Worm (Caenorhabditis elegans) whole organism, young adult: Measurements from ENCODE around the gene dmd-7.
A peak's percentile ranks its signal among the peaks of the same experiment; 100 is the strongest.

Source experiments
- B0336.3 ChIP-seq: fragments of 200-800 bp; sonication (Bioruptor generic); IDR thresholded peaks from 2 replicates; pipeline ENCODE4 v1.3.6; 2022; ENCODE audit warnings: missing genetic modification characterization, missing compliant biosample characterization
- D2030.7 ChIP-seq: fragments of 200-800 bp; sonication (Bioruptor generic); IDR thresholded peaks from 2 replicates; pipeline ENCODE4 v1.3.6; 2022; ENCODE audit warnings: missing genetic modification reagents, missing genetic modification characterization, missing compliant biosample characterization
- F49E8.2 ChIP-seq: sonication (generic microtip); optimal IDR thresholded peaks from 3 replicates; lab custom pipeline; 2017; ENCODE audit warnings: missing genetic modification characterization, mild to moderate bottlenecking, missing compliant biosample characterization, antibody characterized with exemption, moderate library complexity; ENCODE audit not compliant: insufficient read depth
- K12H6.12 ChIP-seq: fragments of 200-800 bp; sonication (Bioruptor generic); optimal IDR thresholded peaks from 2 replicates; lab custom pipeline; 2018; ENCODE audit warnings: mild to moderate bottlenecking, missing genetic modification characterization, missing compliant biosample characterization
- Y53F4B.3 ChIP-seq: fragments of 200-800 bp; sonication (Bioruptor generic); IDR thresholded peaks from 2 replicates; pipeline ENCODE4 v1.3.6; 2022; ENCODE audit warnings: missing genetic modification reagents, missing genetic modification characterization, missing compliant biosample characterization
- Y67H2A.10 ChIP-seq: fragments of 200-800 bp; sonication (Bioruptor generic); conservative IDR thresholded peaks from 2 replicates; pipeline ENCODE4 v1.3.6; 2022; ENCODE audit warnings: missing genetic modification reagents, missing genetic modification characterization, missing compliant biosample characterization
- Y79H2A.3 ChIP-seq: fragments of 200-800 bp; sonication (Bioruptor generic); conservative IDR thresholded peaks from 2 replicates; pipeline ENCODE4 v1.3.6; 2022; ENCODE audit warnings: missing genetic modification reagents, missing genetic modification characterization, missing compliant biosample characterization
- ama-1 ChIP-seq, 3 experiments: fragments of 150-350 bp in 1 of 3; sonication (generic microtip) in 2 of 3; optimal IDR thresholded peaks; 2 replicates each; lab custom pipeline; 2014 to 2018; ENCODE audit warnings: missing biosample characterization in 2 of 3, missing genetic modification characterization in 2 of 3, missing genetic modification reagents in 2 of 3
- bed-1 ChIP-seq: fragments of 200-800 bp; sonication (Bioruptor generic); IDR thresholded peaks from 2 replicates; pipeline ENCODE4 v1.3.6; 2022; ENCODE audit warnings: missing genetic modification reagents, missing genetic modification characterization, missing compliant biosample characterization
- cebp-1 ChIP-seq, 2 experiments: fragments of 200-800 bp in 1 of 2; sonication (Bioruptor generic) in 1 of 2; sonication (generic microtip) in 1 of 2; IDR thresholded peaks in 1 of 2; optimal IDR thresholded peaks in 1 of 2; 2 replicates each; pipeline versions ENCODE4 v1.3.6 to Lab custom; 2017 to 2022; ENCODE audit warnings: missing compliant biosample characterization in 2 of 2, missing genetic modification characterization in 2 of 2, mild to moderate bottlenecking in 1 of 2, missing genetic modification reagents in 1 of 2, moderate library complexity in 1 of 2
- ceh-100 ChIP-seq: fragments of 200-800 bp; sonication (Bioruptor generic); IDR thresholded peaks from 2 replicates; pipeline ENCODE4 v1.3.6; 2022; ENCODE audit warnings: missing genetic modification reagents, missing genetic modification characterization, missing compliant biosample characterization
- ceh-40 ChIP-seq: fragments of 200-800 bp; sonication (Bioruptor generic); IDR thresholded peaks from 2 replicates; pipeline ENCODE4 v1.3.6; 2022; ENCODE audit warnings: missing genetic modification characterization, missing compliant biosample characterization
- ceh-91 ChIP-seq: fragments of 200-800 bp; sonication (Bioruptor generic); IDR thresholded peaks from 2 replicates; pipeline ENCODE4 v1.3.6; 2022; ENCODE audit warnings: missing genetic modification reagents, missing genetic modification characterization, missing compliant biosample characterization
- die-1 ChIP-seq: sonication (generic microtip); optimal IDR thresholded peaks from 2 replicates; lab custom pipeline; 2016; ENCODE audit warnings: missing genotype, mild to moderate bottlenecking, missing genetic modification characterization, missing compliant biosample characterization
- dox-1 ChIP-seq: fragments of 200-800 bp; sonication (Bioruptor generic); IDR thresholded peaks from 2 replicates; pipeline ENCODE4 v1.3.6; 2022; ENCODE audit warnings: missing genetic modification reagents, missing genetic modification characterization, missing compliant biosample characterization
- efl-1 ChIP-seq: fragments of 150-350 bp; optimal IDR thresholded peaks from 2 replicates; lab custom pipeline; 2014; ENCODE audit warnings: missing biosample characterization, missing genetic modification reagents, missing genetic modification characterization
- gei-17 ChIP-seq: fragments of 200-800 bp; sonication (Bioruptor generic); optimal IDR thresholded peaks from 2 replicates; lab custom pipeline; 2018; ENCODE audit warnings: mild to moderate bottlenecking, missing genetic modification characterization, missing compliant biosample characterization
- hlh-26 ChIP-seq: fragments of 200-800 bp; sonication (Bioruptor generic); conservative IDR thresholded peaks from 2 replicates; pipeline ENCODE4 v1.3.6; 2022; ENCODE audit warnings: missing genetic modification reagents, missing genetic modification characterization, missing compliant biosample characterization
- hmg-20 ChIP-seq: fragments of 200-800 bp; sonication (Bioruptor generic); IDR thresholded peaks from 2 replicates; pipeline ENCODE4 v1.3.6; 2022; ENCODE audit warnings: missing genetic modification reagents, missing genetic modification characterization, missing compliant biosample characterization
- hsf-1 ChIP-seq: fragments of 200-800 bp; sonication (Bioruptor generic); IDR thresholded peaks from 2 replicates; pipeline ENCODE4 v1.3.6; 2022; ENCODE audit warnings: missing genetic modification reagents, missing genetic modification characterization, missing compliant biosample characterization
- lag-1 ChIP-seq: fragments of 200-800 bp; sonication (Bioruptor generic); IDR thresholded peaks from 2 replicates; pipeline ENCODE4 v1.3.6; 2022; ENCODE audit warnings: missing genetic modification reagents, missing genetic modification characterization, missing compliant biosample characterization
- let-526 ChIP-seq: fragments of 200-800 bp; sonication (Bioruptor generic); IDR thresholded peaks from 2 replicates; pipeline ENCODE4 v1.3.6; 2022; ENCODE audit warnings: missing genetic modification reagents, missing genetic modification characterization, missing compliant biosample characterization
- let-607 ChIP-seq, 2 experiments: fragments of 200-800 bp in 1 of 2; sonication (Bioruptor generic) in 1 of 2; sonication (generic microtip) in 1 of 2; optimal IDR thresholded peaks; 2 replicates each; lab custom pipeline; 2016 to 2018; ENCODE audit warnings: mild to moderate bottlenecking in 2 of 2, missing compliant biosample characterization in 2 of 2, missing genetic modification characterization in 2 of 2, moderate library complexity in 2 of 2, missing genotype in 1 of 2
- lsl-1 ChIP-seq: fragments of 200-800 bp; sonication (Bioruptor generic); optimal IDR thresholded peaks from 2 replicates; lab custom pipeline; 2018; ENCODE audit warnings: mild to moderate bottlenecking, missing genetic modification characterization, moderate library complexity, missing compliant biosample characterization
- madf-3 ChIP-seq: fragments of 200-800 bp; sonication (Bioruptor generic); IDR thresholded peaks from 2 replicates; pipeline ENCODE4 v1.3.6; 2022; ENCODE audit warnings: missing genetic modification reagents, missing genetic modification characterization, missing compliant biosample characterization
- mel-28 ChIP-seq: sonication (generic microtip); optimal IDR thresholded peaks from 2 replicates; lab custom pipeline; 2016; ENCODE audit warnings: borderline replicate concordance, mild to moderate bottlenecking, missing genetic modification characterization, missing compliant biosample characterization
- nfyb-1 ChIP-seq: fragments of 200-800 bp; sonication (Bioruptor generic); IDR thresholded peaks from 2 replicates; pipeline ENCODE4 v1.3.6; 2022; ENCODE audit warnings: missing genetic modification reagents, missing genetic modification characterization, missing compliant biosample characterization
- nhr-120 ChIP-seq: fragments of 200-800 bp; sonication (Bioruptor generic); IDR thresholded peaks from 2 replicates; pipeline ENCODE4 v1.3.6; 2022; ENCODE audit warnings: missing genetic modification characterization, missing compliant biosample characterization
- nhr-27 ChIP-seq: fragments of 200-800 bp; sonication (Bioruptor generic); optimal IDR thresholded peaks from 2 replicates; lab custom pipeline; 2018; ENCODE audit warnings: mild to moderate bottlenecking, missing genetic modification characterization, moderate library complexity, missing compliant biosample characterization
- pbrm-1 ChIP-seq: fragments of 200-800 bp; sonication (Bioruptor generic); IDR thresholded peaks from 2 replicates; pipeline ENCODE4 v1.3.6; 2022; ENCODE audit warnings: missing genetic modification reagents, missing genetic modification characterization, missing compliant biosample characterization
- pha-4 ChIP-seq: fragments of 150-350 bp; sonication (generic microtip); optimal IDR thresholded peaks from 2 replicates; lab custom pipeline; 2014; ENCODE audit warnings: missing biosample characterization, missing genetic modification reagents, missing genetic modification characterization
- rcor-1 ChIP-seq: fragments of 200-800 bp; sonication (Bioruptor generic); IDR thresholded peaks from 2 replicates; pipeline ENCODE4 v1.3.6; 2022; ENCODE audit warnings: missing genetic modification reagents, missing genetic modification characterization, missing compliant biosample characterization
- rpc-1 ChIP-seq, 2 experiments: fragments of 150-350 bp in 1 of 2; sonication (generic microtip) in 1 of 2; optimal IDR thresholded peaks; 2 replicates each; lab custom pipeline; 2014 to 2018; ENCODE audit warnings: missing biosample characterization in 1 of 2, missing genetic modification characterization in 1 of 2, missing genetic modification reagents in 1 of 2, missing genotype in 1 of 2
- sdz-38 ChIP-seq: sonication (generic microtip); optimal IDR thresholded peaks from 2 replicates; lab custom pipeline; 2016; ENCODE audit warnings: missing genotype, missing genetic modification characterization, missing compliant biosample characterization
- sea-2 ChIP-seq: fragments of 200-800 bp; sonication (Bioruptor generic); IDR thresholded peaks from 2 replicates; pipeline ENCODE4 v1.3.6; 2022; ENCODE audit warnings: missing genetic modification characterization, missing compliant biosample characterization
- snpc-1.1 ChIP-seq: sonication (generic microtip); optimal IDR thresholded peaks from 2 replicates; lab custom pipeline; 2017; ENCODE audit warnings: missing genetic modification characterization, mild to moderate bottlenecking, missing compliant biosample characterization, antibody characterized with exemption, moderate library complexity, missing genotype, missing genetic modification reagents; ENCODE audit not compliant: insufficient read depth
- snpc-3.4 ChIP-seq: sonication (generic microtip); optimal IDR thresholded peaks from 2 replicates; lab custom pipeline; 2017; ENCODE audit warnings: missing genetic modification characterization, mild to moderate bottlenecking, missing compliant biosample characterization, antibody characterized with exemption, moderate library complexity, missing genotype, missing genetic modification reagents
- sptf-2 ChIP-seq: fragments of 200-800 bp; sonication (Bioruptor generic); optimal IDR thresholded peaks from 2 replicates; lab custom pipeline; 2018; ENCODE audit warnings: mild to moderate bottlenecking, missing genetic modification characterization, missing compliant biosample characterization
- zfh-2 ChIP-seq: fragments of 200-800 bp; sonication (Bioruptor generic); conservative IDR thresholded peaks from 2 replicates; pipeline ENCODE4 v1.3.6; 2022; ENCODE audit warnings: missing genetic modification reagents, missing genetic modification characterization, missing compliant biosample characterization
- ztf-18 ChIP-seq: sonication (generic microtip); optimal IDR thresholded peaks from 2 replicates; lab custom pipeline; 2016; ENCODE audit warnings: missing genotype, mild to moderate bottlenecking, missing genetic modification characterization, missing compliant biosample characterization
- ztf-26 ChIP-seq: sonication (generic microtip); optimal IDR thresholded peaks from 2 replicates; lab custom pipeline; 2017; ENCODE audit warnings: missing genetic modification characterization, missing compliant biosample characterization
- ztf-28 ChIP-seq: fragments of 200-800 bp; sonication (Bioruptor generic); IDR thresholded peaks from 2 replicates; pipeline ENCODE4 v1.3.6; 2022; ENCODE audit warnings: missing genetic modification reagents, missing genetic modification characterization, missing compliant biosample characterization
- ztf-3 ChIP-seq: fragments of 200-800 bp; sonication (Bioruptor generic); optimal IDR thresholded peaks from 2 replicates; lab custom pipeline; 2018; ENCODE audit warnings: mild to moderate bottlenecking, missing genetic modification characterization, missing compliant biosample characterization

dmd-7 gene

ce11 chrV:6243260-6243659 is 3.5 kb upstream of the dmd-7 start (continued):
- TF ChIP-seq nhr-27 (no peak), F49E8.2 (tag; lab: Kevin White, UChicago) (no peak), ztf-18 (no peak), bed-1 (no peak), mel-28 (tag; lab: Kevin White, UChicago) (no peak), lag-1 (GFP tag; lab: Robert Waterston, UW) (no peak), zfh-2 (GFP tag; lab: Robert Waterston, UW) (0 out of 2 replicates have a peak, but pooled peaks have one; percentile 11), ztf-3 (GFP tag; lab: Kevin White, UChicago) (no peak), nhr-120 (GFP tag; lab: Robert Waterston, UW) (no peak), ztf-28 (GFP tag; lab: Robert Waterston, UW) (no peak), gei-17 (GFP tag; lab: Kevin White, UChicago) (no peak), rpc-1 (optimal IDR thresholded peaks at IDR 0.05; lab: Kevin White, UChicago) (no peak), rpc-1 (tag; optimal IDR thresholded peaks at IDR 0.05; lab: Kevin White, UChicago) (no peak), nfyb-1 (GFP tag; lab: Robert Waterston, UW) (0 out of 2 replicates have a peak, but pooled peaks have one; percentile 55), D2030.7 (GFP tag; lab: Robert Waterston, UW) (no peak), pha-4 (tag; lab: Kevin White, UChicago) (no peak), dox-1 (peak; percentile 33; the same call in 1 of the 2 replicates), Y53F4B.3 (GFP tag; lab: Robert Waterston, UW) (no peak), sea-2 (GFP tag; lab: Robert Waterston, UW) (no peak)

- TF ChIP-seq snpc-1.1 (tag; lab: Kevin White, UChicago) (no peak), ceh-40 (no peak), ama-1 (optimal IDR thresholded peaks at IDR 0.05; lab: Kevin White, UChicago) (no peak), ama-1 (GFP tag; optimal IDR thresholded peaks at IDR 0.05; lab: Kevin White, UChicago) (no peak), sptf-2 (GFP tag; lab: Kevin White, UChicago) (no peak), ceh-91 (GFP tag; lab: Robert Waterston, UW) (no peak), rcor-1 (GFP tag; lab: Robert Waterston, UW) (no peak), hlh-26 (GFP tag; lab: Robert Waterston, UW) (no peak), Y67H2A.10 (GFP tag; lab: Robert Waterston, UW) (no peak), pbrm-1 (GFP tag; lab: Robert Waterston, UW) (no peak), nhr-27 (no peak), snpc-3.4 (tag; lab: Kevin White, UChicago) (no peak), sea-2 (GFP tag; lab: Robert Waterston, UW) (no peak), K12H6.12 (tag; lab: Kevin White, UChicago) (no peak), ztf-26 (tag; lab: Kevin White, UChicago) (no peak), let-526 (GFP tag; lab: Robert Waterston, UW) (no peak), ztf-18 (no peak), madf-3 (GFP tag; lab: Robert Waterston, UW) (no peak)
These were observed 2.1 kb upstream of the dmd-7 start for ce11 chrV:6244631-6245030.

DNA sequence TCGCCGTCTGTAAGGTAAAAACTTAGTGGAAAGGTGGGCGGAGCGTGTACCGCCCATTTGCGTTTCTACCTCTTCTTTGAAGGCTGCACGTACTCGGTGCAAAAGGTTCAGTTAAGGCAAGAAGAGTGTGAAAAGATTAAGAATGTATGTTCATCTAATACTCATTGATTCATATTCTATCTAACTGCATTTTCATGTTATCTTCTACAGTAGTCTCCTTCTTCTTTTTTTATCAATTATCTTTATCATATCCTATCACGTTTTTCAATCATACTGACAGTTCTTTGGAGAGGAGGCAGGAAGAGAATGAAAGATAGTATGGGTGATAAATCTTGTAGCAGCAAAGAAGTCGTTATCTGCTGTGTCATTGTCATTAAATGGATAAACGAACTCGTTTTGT is 666 bp downstream of the dmd-7 start:
- TF ChIP-seq cebp-1 (GFP tag; IDR thresholded peaks at IDR 0.05; lab: Robert Waterston, UW) (no peak), cebp-1 (tag; optimal IDR thresholded peaks at IDR 0.05; lab: Kevin White, UChicago) (peak; percentile 5), rcor-1 (GFP tag; lab: Robert Waterston, UW) (0 out of 2 replicates have a peak, but pooled peaks have one; percentile 11), efl-1 (GFP tag; lab: Kevin White, UChicago) (no peak), sdz-38 (tag; lab: Kevin White, UChicago) (no peak), gei-17 (GFP tag; lab: Kevin White, UChicago) (no peak), lsl-1 (GFP tag; lab: Kevin White, UChicago) (no peak), B0336.3 (no peak), let-607 (tag; optimal IDR thresholded peaks at IDR 0.05; lab: Kevin White, UChicago) (peak in 1 of 2 experiments; percentile 36), hmg-20 (GFP tag; lab: Robert Waterston, UW) (no peak), Y79H2A.3 (GFP tag; lab: Robert Waterston, UW) (no peak), Y53F4B.3 (GFP tag; lab: Robert Waterston, UW) (no peak), ceh-100 (GFP tag; lab: Robert Waterston, UW) (no peak), ceh-91 (GFP tag; lab: Robert Waterston, UW) (no peak), ztf-26 (tag; lab: Kevin White, UChicago) (peak; percentile 48), rpc-1 (optimal IDR thresholded peaks at IDR 0.05; lab: Kevin White, UChicago) (no peak), rpc-1 (tag; optimal IDR thresholded peaks at IDR 0.05; lab: Kevin White, UChicago) (no peak), die-1 (peak; percentile 12), hsf-1 (GFP tag; lab: Robert Waterston, UW) (no peak), dox-1 (no peak)
